Fruit fly (Drosophila melanogaster) whole organism, embryonic: Measurements from ENCODE around the gene CG45676.

Experiments
- Adf1 ChIP-seq: fragments of 200-800 bp; sonication (Bioruptor generic); IDR thresholded peaks from 2 replicates; pipeline ENCODE4 v1.3.6; 2022; ENCODE audit warnings: missing biosample characterization, missing genetic modification characterization
- Antp ChIP-seq: fragments of 200-800 bp; sonication (Bioruptor generic); optimal IDR thresholded peaks from 3 replicates; lab custom pipeline; 2016; ENCODE audit warnings: missing biosample characterization, missing genetic modification characterization
- C15 ChIP-seq: fragments of 200-800 bp; sonication (Bioruptor generic); IDR thresholded peaks from 3 replicates; pipeline ENCODE4 v1.3.6; 2022; ENCODE audit warnings: missing biosample characterization, missing genetic modification characterization
- CG10431 ChIP-seq: fragments of 200-800 bp; sonication (Bioruptor generic); optimal IDR thresholded peaks from 3 replicates; lab custom pipeline; 2018; ENCODE audit warnings: missing biosample characterization, mild to moderate bottlenecking, missing genetic modification characterization
- CG11398 ChIP-seq: fragments of 200-800 bp; sonication (Bioruptor generic); optimal IDR thresholded peaks from 2 replicates; lab custom pipeline; 2016; ENCODE audit warnings: missing biosample characterization, missing genetic modification characterization
- CG12236 ChIP-seq: fragments of 200-800 bp; sonication (Bioruptor generic); optimal IDR thresholded peaks from 2 replicates; lab custom pipeline; 2016; ENCODE audit warnings: missing biosample characterization, missing genetic modification characterization
- CG1233 ChIP-seq: fragments of 200-800 bp; sonication (Bioruptor generic); optimal IDR thresholded peaks from 4 replicates; lab custom pipeline; 2018; ENCODE audit warnings: missing biosample characterization, mild to moderate bottlenecking, missing genetic modification characterization
- CG12744 ChIP-seq: fragments of 200-800 bp; sonication (Bioruptor generic); optimal IDR thresholded peaks from 2 replicates; lab custom pipeline; 2016; ENCODE audit warnings: missing biosample characterization, missing genetic modification characterization
- CG13894 ChIP-seq: fragments of 200-800 bp; sonication (Bioruptor generic); optimal IDR thresholded peaks from 3 replicates; lab custom pipeline; 2018; ENCODE audit warnings: missing biosample characterization, mild to moderate bottlenecking, missing genetic modification characterization, moderate library complexity
- CG17359 ChIP-seq: fragments of 200-800 bp; sonication (Bioruptor generic); optimal IDR thresholded peaks from 3 replicates; lab custom pipeline; 2018; ENCODE audit warnings: missing biosample characterization, mild to moderate bottlenecking, missing genetic modification characterization, moderate library complexity
- CG31388 ChIP-seq: fragments of 200-800 bp; sonication (Bioruptor generic); optimal IDR thresholded peaks from 2 replicates; lab custom pipeline; 2016; ENCODE audit warnings: missing biosample characterization, missing genetic modification characterization
- CG31441 ChIP-seq: fragments of 200-800 bp; sonication (Bioruptor generic); IDR thresholded peaks from 2 replicates; pipeline ENCODE4 v1.3.6; 2022; ENCODE audit warnings: missing biosample characterization, missing genetic modification characterization
- CG3407 ChIP-seq: fragments of 200-800 bp; sonication (Bioruptor generic); optimal IDR thresholded peaks from 2 replicates; lab custom pipeline; 2018; ENCODE audit warnings: missing biosample characterization, mild to moderate bottlenecking, missing genetic modification characterization
- CG4282 ChIP-seq: fragments of 200-800 bp; sonication (Bioruptor generic); optimal IDR thresholded peaks from 2 replicates; lab custom pipeline; 2016; ENCODE audit warnings: missing biosample characterization, missing genetic modification characterization
- CG4424 ChIP-seq: fragments of 200-800 bp; sonication (Bioruptor generic); optimal IDR thresholded peaks from 3 replicates; lab custom pipeline; 2016; ENCODE audit warnings: missing biosample characterization, missing genetic modification characterization
- CG4730 ChIP-seq: fragments of 200-800 bp; sonication (Bioruptor generic); IDR thresholded peaks from 2 replicates; pipeline ENCODE4 v1.3.6; 2022; ENCODE audit warnings: missing biosample characterization, missing genetic modification characterization
- CG6254 ChIP-seq: fragments of 200-800 bp; sonication (Bioruptor generic); optimal IDR thresholded peaks from 3 replicates; lab custom pipeline; 2017; ENCODE audit warnings: mild to moderate bottlenecking, missing biosample characterization, missing genetic modification reagents, missing genetic modification characterization
- CG9817 ChIP-seq: fragments of 200-800 bp; sonication (Bioruptor generic); optimal IDR thresholded peaks from 2 replicates; lab custom pipeline; 2018; ENCODE audit warnings: missing biosample characterization, mild to moderate bottlenecking, missing genetic modification characterization, moderate library complexity
- D ChIP-seq, 2 experiments: fragments of 200-800 bp in 1 of 2; fragments of >200 bp in 1 of 2; sonication (Bioruptor generic) in 1 of 2; optimal IDR thresholded peaks; 2 replicates in 1 of 2; 3 replicates in 1 of 2; lab custom pipeline; 2017; ENCODE audit warnings: mild to moderate bottlenecking in 1 of 2, missing biosample characterization in 1 of 2, missing genetic modification characterization in 1 of 2, missing genetic modification reagents in 1 of 2
- Dfd ChIP-seq, 2 experiments: fragments of >200 bp; optimal IDR thresholded peaks; 2 replicates each; lab custom pipeline; 2017; ENCODE audit warnings: missing biosample characterization in 2 of 2, missing genetic modification characterization in 2 of 2
- HLH4C ChIP-seq: fragments of 200-800 bp; sonication (Bioruptor generic); IDR thresholded peaks from 3 replicates; pipeline ENCODE4 v1.3.6; 2022; ENCODE audit warnings: missing biosample characterization, missing genetic modification characterization; ENCODE audit not compliant: partially characterized antibody
- HLHmδ ChIP-seq: fragments of 200-800 bp; sonication (Bioruptor generic); optimal IDR thresholded peaks from 2 replicates; lab custom pipeline; 2018; ENCODE audit warnings: missing biosample characterization, mild to moderate bottlenecking, missing genetic modification characterization, moderate library complexity
- Hr39 ChIP-seq: fragments of >200 bp; optimal IDR thresholded peaks from 2 replicates; lab custom pipeline; 2017
- Oli ChIP-seq: fragments of 200-800 bp; sonication (Bioruptor generic); optimal IDR thresholded peaks from 2 replicates; lab custom pipeline; 2018; ENCODE audit warnings: missing biosample characterization, mild to moderate bottlenecking, missing genetic modification characterization, moderate library complexity
- Opbp ChIP-seq: fragments of 200-800 bp; sonication (Bioruptor generic); IDR thresholded peaks from 3 replicates; pipeline ENCODE4 v1.3.6; 2022; ENCODE audit warnings: missing biosample characterization, missing genetic modification characterization; ENCODE audit not compliant: partially characterized antibody
- Rfx ChIP-seq: fragments of 200-800 bp; sonication (Bioruptor generic); IDR thresholded peaks from 2 replicates; pipeline ENCODE4 v1.3.6; 2022; ENCODE audit warnings: missing biosample characterization, missing genetic modification characterization
- Scr ChIP-seq: fragments of 200-800 bp; sonication (Bioruptor generic); IDR thresholded peaks from 2 replicates; pipeline ENCODE4 v1.3.6; 2022; ENCODE audit warnings: missing biosample characterization, missing genetic modification characterization; ENCODE audit not compliant: partially characterized antibody
- abd-A ChIP-seq: fragments of 200-800 bp; sonication (Bioruptor generic); optimal IDR thresholded peaks from 3 replicates; lab custom pipeline; 2019; ENCODE audit warnings: missing biosample characterization, mild to moderate bottlenecking, missing genetic modification characterization, moderate library complexity
- amos ChIP-seq: fragments of 200-800 bp; sonication (Bioruptor generic); IDR thresholded peaks from 2 replicates; pipeline ENCODE4 v1.3.6; 2022; ENCODE audit warnings: missing biosample characterization, missing genetic modification characterization; ENCODE audit not compliant: partially characterized antibody
- bowl ChIP-seq: fragments of 200-800 bp; sonication (Bioruptor generic); IDR thresholded peaks from 2 replicates; pipeline ENCODE4 v1.3.6; 2022; ENCODE audit warnings: missing biosample characterization, missing genetic modification characterization
- btn ChIP-seq: fragments of 200-800 bp; sonication (Bioruptor generic); optimal IDR thresholded peaks from 2 replicates; lab custom pipeline; 2016; ENCODE audit warnings: missing biosample characterization, missing genetic modification characterization
- cad ChIP-seq: fragments of >200 bp; optimal IDR thresholded peaks from 2 replicates; lab custom pipeline; 2017; ENCODE audit warnings: missing biosample characterization, missing genetic modification characterization
- cas ChIP-seq: fragments of 200-800 bp; sonication (Bioruptor generic); IDR thresholded peaks from 2 replicates; pipeline ENCODE4 v1.3.6; 2022; ENCODE audit warnings: missing biosample characterization, missing genetic modification characterization
- chn ChIP-seq: fragments of 200-800 bp; sonication (Bioruptor generic); optimal IDR thresholded peaks from 2 replicates; lab custom pipeline; 2016; ENCODE audit warnings: missing biosample characterization, missing genetic modification characterization
- dan ChIP-seq: fragments of 200-800 bp; sonication (Bioruptor generic); IDR thresholded peaks from 2 replicates; pipeline ENCODE4 v1.3.6; 2022; ENCODE audit warnings: missing biosample characterization, missing genetic modification characterization
- dimm ChIP-seq: fragments of 200-800 bp; sonication (Bioruptor generic); IDR thresholded peaks from 2 replicates; pipeline ENCODE4 v1.3.6; 2022; ENCODE audit warnings: missing biosample characterization, missing genetic modification characterization
- grau ChIP-seq: fragments of 200-800 bp; optimal IDR thresholded peaks from 3 replicates; lab custom pipeline; 2019; ENCODE audit warnings: missing biosample characterization, mild to moderate bottlenecking, missing genetic modification characterization, moderate library complexity
- ham ChIP-seq: fragments of 200-800 bp; sonication (Bioruptor generic); IDR thresholded peaks from 2 replicates; pipeline ENCODE4 v1.3.6; 2022; ENCODE audit warnings: missing biosample characterization, missing genetic modification characterization
- kah ChIP-seq: fragments of 200-800 bp; sonication (Bioruptor generic); optimal IDR thresholded peaks from 2 replicates; lab custom pipeline; 2018; ENCODE audit warnings: missing biosample characterization, mild to moderate bottlenecking, missing genetic modification characterization
- klu ChIP-seq: fragments of 200-800 bp; sonication (Bioruptor generic); IDR thresholded peaks from 2 replicates; pipeline ENCODE4 v1.3.6; 2022; ENCODE audit warnings: missing biosample characterization, missing genetic modification characterization
- mld ChIP-seq: fragments of 200-800 bp; sonication (Bioruptor generic); IDR thresholded peaks from 3 replicates; pipeline ENCODE4 v1.3.6; 2022; ENCODE audit warnings: missing biosample characterization, missing genetic modification characterization; ENCODE audit not compliant: partially characterized antibody
- nerfin-2 ChIP-seq: fragments of 200-800 bp; sonication (Bioruptor generic); IDR thresholded peaks from 2 replicates; pipeline ENCODE4 v1.3.6; 2022; ENCODE audit warnings: missing biosample characterization, missing genetic modification characterization; ENCODE audit not compliant: partially characterized antibody
- nom ChIP-seq: fragments of 200-800 bp; sonication (Bioruptor generic); optimal IDR thresholded peaks from 2 replicates; lab custom pipeline; 2017; ENCODE audit warnings: missing biosample characterization, missing genetic modification characterization, mild to moderate bottlenecking, moderate library complexity, missing genetic modification reagents
- odd ChIP-seq: fragments of 200-800 bp; sonication (Bioruptor generic); optimal IDR thresholded peaks from 2 replicates; lab custom pipeline; 2017; ENCODE audit warnings: missing biosample characterization, mild to moderate bottlenecking, missing genetic modification characterization
- sim ChIP-seq: fragments of 200-800 bp; sonication (Bioruptor generic); IDR thresholded peaks from 2 replicates; pipeline ENCODE4 v1.3.6; 2022; ENCODE audit warnings: missing biosample characterization, missing genetic modification characterization
- sima ChIP-seq: fragments of 200-800 bp; sonication (Bioruptor generic); optimal IDR thresholded peaks from 2 replicates; lab custom pipeline; 2016; ENCODE audit warnings: missing biosample characterization, missing genetic modification characterization
- slbo ChIP-seq: fragments of 200-800 bp; sonication (Bioruptor generic); IDR thresholded peaks from 2 replicates; pipeline ENCODE4 v1.3.6; 2022; ENCODE audit warnings: missing biosample characterization, missing genetic modification characterization
- sob ChIP-seq: fragments of 200-800 bp; sonication (Bioruptor generic); IDR thresholded peaks from 2 replicates; pipeline ENCODE4 v1.3.6; 2022; ENCODE audit warnings: missing biosample characterization, missing genetic modification characterization
- twi ChIP-seq: fragments of 200-800 bp; optimal IDR thresholded peaks from 2 replicates; lab custom pipeline; 2019; ENCODE audit warnings: missing biosample characterization, mild to moderate bottlenecking, missing genetic modification characterization, moderate library complexity
- zen2 ChIP-seq: fragments of 200-800 bp; sonication (Bioruptor generic); IDR thresholded peaks from 3 replicates; pipeline ENCODE4 v1.3.6; 2022; ENCODE audit warnings: missing biosample characterization, missing genetic modification characterization; ENCODE audit not compliant: partially characterized antibody

Gene CG45676

DNA sequence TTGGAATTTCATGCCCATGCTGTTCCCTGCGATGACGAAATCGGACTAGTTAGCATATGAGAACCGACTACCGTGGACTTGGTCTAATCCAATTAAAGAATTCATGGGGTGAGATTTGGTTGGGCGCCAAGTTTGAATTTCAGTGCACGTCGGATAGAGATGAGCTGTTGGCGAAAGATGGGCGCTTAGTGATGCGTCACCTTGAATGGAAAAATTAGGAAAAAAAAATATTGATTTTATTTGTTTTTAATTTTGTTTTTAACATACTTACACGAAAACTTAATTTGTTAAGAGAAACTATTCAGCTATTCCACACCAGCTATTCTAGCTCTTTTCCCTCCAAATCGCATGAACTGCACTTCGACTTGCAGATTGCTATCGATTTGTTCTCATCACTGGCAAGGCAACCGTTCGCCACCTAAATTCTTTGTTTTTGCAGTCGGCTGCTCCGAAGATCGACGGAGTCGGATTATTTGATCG is 3.0 kb downstream of the CG45676 start, which contains the start of the genes ninaG and Sptz:
TSS of gene ninaG (minus strand) at position 51 of the 480 bp plus-strand sequence.
TSS of gene Sptz (plus strand) at position 450 of the 480 bp plus-strand sequence.
- peak; percentile 84 for TF ChIP-seq dan
- peak; percentile 92 for TF ChIP-seq CG31441 (GFP tag; lab: Robert Waterston, UW)
- peak; percentile 66 for TF ChIP-seq CG6254
- TF ChIP-seq CG1233 (GFP tag; lab: Kevin White, UChicago): peak; percentile 85
- peak; percentile 95 for TF ChIP-seq Antp (GFP tag; lab: Kevin White, UChicago)
- TF ChIP-seq cas (GFP tag; lab: Robert Waterston, UW): peak; percentile 91
- peak; percentile 79 for TF ChIP-seq sima (GFP tag; lab: Kevin White, UChicago)
- peak; percentile 92 for TF ChIP-seq CG12744 (GFP tag; lab: Kevin White, UChicago)
- no peak; the same call in 2 of the 3 replicates for TF ChIP-seq zen2 (GFP tag; lab: Robert Waterston, UW)
- peak; percentile 97 for TF ChIP-seq slbo (GFP tag; lab: Robert Waterston, UW)
- TF ChIP-seq amos (GFP tag; lab: Robert Waterston, UW): peak; percentile 40
- no peak for TF ChIP-seq cad (GFP tag; lab: Kevin White, UChicago)
- peak; percentile 30; the same call in 1 of the 3 replicates for TF ChIP-seq HLH4C (GFP tag; lab: Robert Waterston, UW)
- TF ChIP-seq btn (GFP tag; lab: Kevin White, UChicago): peak; percentile 76
- TF ChIP-seq CG4282 (GFP tag; lab: Kevin White, UChicago): peak; percentile 88
- peak; percentile 64 for TF ChIP-seq Scr (GFP tag; lab: Robert Waterston, UW)
- peak; percentile 89 for TF ChIP-seq CG31388 (GFP tag; lab: Kevin White, UChicago)
- TF ChIP-seq CG11398 (GFP tag; lab: Kevin White, UChicago): peak; percentile 83
- TF ChIP-seq Adf1: peak; percentile 81
- TF ChIP-seq Opbp (GFP tag; lab: Robert Waterston, UW): peak; percentile 38; the same call in 1 of the 3 replicates
- TF ChIP-seq kah: peak; percentile 34
- TF ChIP-seq Hr39 (lab: Kevin White, UChicago): no peak
- TF ChIP-seq abd-A (tag; lab: Kevin White, UChicago): no peak
- TF ChIP-seq CG17359 (tag; lab: Kevin White, UChicago): peak; percentile 92
- peak; percentile 93 for TF ChIP-seq CG9817 (tag; lab: Kevin White, UChicago)
- peak; percentile 80 for TF ChIP-seq sim
- TF ChIP-seq CG3407 (GFP tag; lab: Kevin White, UChicago): peak; percentile 83
- TF ChIP-seq klu (GFP tag; lab: Robert Waterston, UW): peak; percentile 94
- peak; percentile 80 for TF ChIP-seq bowl (GFP tag; lab: Robert Waterston, UW)
- peak; percentile 83 for TF ChIP-seq dimm (GFP tag; lab: Robert Waterston, UW)
- peak; percentile 95 for TF ChIP-seq CG4730
- no peak for TF ChIP-seq nerfin-2 (GFP tag; lab: Robert Waterston, UW)
- no peak for TF ChIP-seq nom
- TF ChIP-seq CG12236 (GFP tag; lab: Kevin White, UChicago): peak; percentile 68
- peak; percentile 65; the same call in 1 of the 2 replicates for TF ChIP-seq ham (GFP tag; lab: Robert Waterston, UW)
- peak; percentile 81; the same call in 1 of the 3 replicates for TF ChIP-seq C15 (GFP tag; lab: Robert Waterston, UW)
- TF ChIP-seq mld: no peak
- peak; percentile 89 for TF ChIP-seq grau (tag; lab: Kevin White, UChicago)
- TF ChIP-seq HLHmδ (GFP tag; lab: Kevin White, UChicago): no peak
- TF ChIP-seq CG4424 (GFP tag; lab: Kevin White, UChicago): peak; percentile 95
- TF ChIP-seq chn: peak; percentile 97
- TF ChIP-seq twi (tag; lab: Kevin White, UChicago): no peak
- peak; percentile 81 for TF ChIP-seq odd
- TF ChIP-seq D (optimal IDR thresholded peaks at IDR 0.05; lab: Kevin White, UChicago): no peak
- peak; percentile 87 for TF ChIP-seq D (GFP tag; optimal IDR thresholded peaks at IDR 0.05; lab: Kevin White, UChicago)
- peak; percentile 98 for TF ChIP-seq Rfx (GFP tag; lab: Robert Waterston, UW)
- TF ChIP-seq sob (GFP tag; lab: Robert Waterston, UW): peak; percentile 97
- TF ChIP-seq CG10431 (GFP tag; lab: Kevin White, UChicago): no peak
- TF ChIP-seq Dfd (GFP tag; optimal IDR thresholded peaks at IDR 0.05; lab: Kevin White, UChicago): no peak
- peak; percentile 86 for TF ChIP-seq Oli (tag; lab: Kevin White, UChicago)
- no peak for TF ChIP-seq CG13894
